Worm (Caenorhabditis elegans) whole organism, mixed stage, embryonic: Measurements from ENCODE around the gene srt-68.

Experiments
- M03D4.4 ChIP-seq: sonication (generic microtip); optimal IDR thresholded peaks from 2 replicates; lab custom pipeline; 2017; ENCODE audit warnings: mild to moderate bottlenecking, missing genetic modification characterization, missing compliant biosample characterization
- blmp-1 ChIP-seq: fragments of 150-350 bp; optimal IDR thresholded peaks from 2 replicates; lab custom pipeline; 2014; ENCODE audit warnings: missing biosample characterization, missing genetic modification characterization
- cnd-1 ChIP-seq: fragments of 200-800 bp; sonication (Bioruptor generic); optimal IDR thresholded peaks from 2 replicates; lab custom pipeline; 2018; ENCODE audit warnings: mild to moderate bottlenecking, missing genetic modification characterization, missing compliant biosample characterization
- elt-3 ChIP-seq: fragments of 150-350 bp; optimal IDR thresholded peaks from 2 replicates; lab custom pipeline; 2014; ENCODE audit warnings: missing biosample characterization, missing genetic modification characterization
- nhr-28 ChIP-seq: fragments of 150-350 bp; optimal IDR thresholded peaks from 2 replicates; lab custom pipeline; 2014; ENCODE audit warnings: missing biosample characterization, missing genetic modification characterization
- pha-4 ChIP-seq: fragments of 150-350 bp; optimal IDR thresholded peaks from 2 replicates; lab custom pipeline; 2018; ENCODE audit warnings: missing biosample characterization, missing genetic modification reagents, missing genetic modification characterization
- snpc-4 ChIP-seq: fragments of 150-350 bp; optimal IDR thresholded peaks from 2 replicates; lab custom pipeline; 2014; ENCODE audit warnings: missing biosample characterization, missing genetic modification characterization
- unc-120 ChIP-seq: sonication (generic microtip); optimal IDR thresholded peaks from 2 replicates; lab custom pipeline; 2017; ENCODE audit warnings: missing genetic modification characterization, missing compliant biosample characterization; ENCODE audit not compliant: poor library complexity, severe bottlenecking

DNA sequence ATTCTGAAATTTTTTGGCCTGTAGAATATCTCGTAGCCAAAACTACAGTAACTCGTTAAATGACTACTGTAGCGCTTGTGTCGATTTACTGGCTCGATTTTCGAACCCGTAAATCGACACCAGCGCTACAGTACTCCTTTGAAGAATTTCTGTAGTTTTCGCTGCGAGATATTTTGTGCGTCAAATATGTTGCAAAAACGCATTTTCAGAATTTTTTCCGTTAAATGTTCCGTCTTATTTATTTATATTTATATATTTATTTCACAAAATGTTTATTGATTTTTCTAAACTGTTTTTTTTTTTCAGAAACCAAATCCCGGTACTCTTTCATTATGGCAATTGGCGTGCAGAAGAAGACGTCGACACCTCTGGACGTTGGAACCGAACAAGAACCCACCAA, 21.9 kb upstream of the srt-68 start, which contains the start of gene natc-2:
- no peak for TF ChIP-seq pha-4 (tag; lab: Kevin White, UChicago)
- no peak for TF ChIP-seq blmp-1 (tag; lab: Kevin White, UChicago)
- TF ChIP-seq snpc-4 (tag; lab: Kevin White, UChicago) = no peak
- no peak for TF ChIP-seq M03D4.4
- TF ChIP-seq elt-3 (tag; lab: Kevin White, UChicago) = no peak
- no peak for TF ChIP-seq unc-120 (tag; lab: Kevin White, UChicago)
- no peak for TF ChIP-seq nhr-28
- no peak for TF ChIP-seq cnd-1 (tag; lab: Kevin White, UChicago)
